In genomic region chrX:1879606-1880110, dm6 we compare ENCODE assay signal across 1 fruit fly cellular context.
A peak's percentile ranks its signal among the peaks of the same experiment; 100 is the strongest.
TF ChIP-seq lines count a peak whose summit lies in the region.

Gene CG14818 (minus strand): TSS chrX:1879774.

TF ChIP-seq in whole organism, embryonic, 481 proteins besides CTCF, POLR2A, EP300 and RAD21 (continued from another document and continues in another):
- TF ChIP-seq CG34422 (GFP tag; IDR thresholded peaks at IDR 0.05; lab: Robert Waterston, UW) (peak; percentile 48; the same call in 1 of the 3 replicates), schlank (tag; optimal IDR thresholded peaks at IDR 0.05; lab: Kevin White, UChicago) (peak; percentile 42), al (GFP tag; IDR thresholded peaks at IDR 0.05; lab: Robert Waterston, UW) (peak; percentile 60; the same call in 1 of the 2 replicates), croc (GFP tag; conservative IDR thresholded peaks at IDR 0.05; lab: Robert Waterston, UW) (peak; percentile 29; the same call in 2 of the 3 replicates), Side (GFP tag; optimal IDR thresholded peaks at IDR 0.05; lab: Kevin White, UChicago) (peak; percentile 63), CG3065 (GFP tag; optimal IDR thresholded peaks at IDR 0.05; lab: Kevin White, UChicago) (no peak), CG10462 (GFP tag; optimal IDR thresholded peaks at IDR 0.05; lab: Kevin White, UChicago) (peak; percentile 14), Jarid2 (GFP tag; optimal IDR thresholded peaks at IDR 0.05; lab: Kevin White, UChicago) (no peak), so (GFP tag; IDR thresholded peaks at IDR 0.05; lab: Robert Waterston, UW) (0 out of 3 replicates have a peak, but pooled peaks have one; percentile 39), CG9817 (tag; optimal IDR thresholded peaks at IDR 0.05; lab: Kevin White, UChicago) (peak; percentile 78), Oli (tag; optimal IDR thresholded peaks at IDR 0.05; lab: Kevin White, UChicago) (peak; percentile 34), CG5953 (GFP tag; IDR thresholded peaks at IDR 0.05; lab: Robert Waterston, UW) (0 out of 2 replicates have a peak, but pooled peaks have one; percentile 31), odd (GFP tag; optimal IDR thresholded peaks at IDR 0.05; lab: Kevin White, UChicago) (no peak), org-1 (GFP tag; optimal IDR thresholded peaks at IDR 0.05; lab: Kevin White, UChicago) (no peak), CG13775 (GFP tag; optimal IDR thresholded peaks at IDR 0.05; lab: Kevin White, UChicago) (peak; percentile 57), zfh2 (GFP tag; optimal IDR thresholded peaks at IDR 0.05; lab: Kevin White, UChicago) (peak; percentile 72), ro (GFP tag; IDR thresholded peaks at IDR 0.05; lab: Robert Waterston, UW) (no peak), ind (GFP tag; optimal IDR thresholded peaks at IDR 0.05; lab: Kevin White, UChicago) (peak; percentile 62), BtbVII (GFP tag; optimal IDR thresholded peaks at IDR 0.05; lab: Kevin White, UChicago) (peak; percentile 25), onecut (GFP tag; IDR thresholded peaks at IDR 0.05; lab: Robert Waterston, UW) (no peak; the same call in 1 of the 2 replicates), Fer1 (GFP tag; optimal IDR thresholded peaks at IDR 0.05; lab: Kevin White, UChicago) (peak; percentile 31), gro (GFP tag; optimal IDR thresholded peaks at IDR 0.05; lab: Kevin White, UChicago) (peak; percentile 42), HLH3B (GFP tag; IDR thresholded peaks at IDR 0.05; lab: Robert Waterston, UW) (peak; percentile 66), Drgx (GFP tag; IDR thresholded peaks at IDR 0.05; lab: Robert Waterston, UW) (peak; percentile 43), Optix (GFP tag; IDR thresholded peaks at IDR 0.05; lab: Robert Waterston, UW) (peak; percentile 54; the same call in 2 of the 3 replicates), zfh1 (GFP tag; IDR thresholded peaks at IDR 0.05; lab: Robert Waterston, UW) (peak; percentile 77; the same call in 2 of the 3 replicates), gcm2 (GFP tag; optimal IDR thresholded peaks at IDR 0.05; lab: Kevin White, UChicago) (peak; percentile 6), Ssrp (tag; optimal IDR thresholded peaks at IDR 0.05; lab: Kevin White, UChicago) (peak; percentile 24), CG12744 (GFP tag; optimal IDR thresholded peaks at IDR 0.05; lab: Kevin White, UChicago) (no peak), dimm (GFP tag; IDR thresholded peaks at IDR 0.05; lab: Robert Waterston, UW) (no peak), jumu (GFP tag; optimal IDR thresholded peaks at IDR 0.05; lab: Kevin White, UChicago) (peak; percentile 54), CG14050 (GFP tag; IDR thresholded peaks at IDR 0.05; lab: Robert Waterston, UW) (no peak), disco-r (GFP tag; optimal IDR thresholded peaks at IDR 0.05; lab: Kevin White, UChicago) (peak; percentile 18), gt (GFP tag; IDR thresholded peaks at IDR 0.05; lab: Robert Waterston, UW) (no peak), Dip2 (GFP tag; IDR thresholded peaks at IDR 0.05; lab: Robert Waterston, UW) (no peak), wek (GFP tag; optimal IDR thresholded peaks at IDR 0.05; lab: Kevin White, UChicago) (peak; percentile 81), CG7357 (GFP tag; IDR thresholded peaks at IDR 0.05; lab: Robert Waterston, UW) (peak; percentile 64; the same call in 2 of the 3 replicates), slp2 (GFP tag; optimal IDR thresholded peaks at IDR 0.05; lab: Kevin White, UChicago) (peak; percentile 68), otp (GFP tag; IDR thresholded peaks at IDR 0.05; lab: Robert Waterston, UW) (peak; percentile 56; the same call in 1 of the 3 replicates), CG12071 (GFP tag; optimal IDR thresholded peaks at IDR 0.05; lab: Kevin White, UChicago) (peak; percentile 45), MTF-1 (GFP tag; optimal IDR thresholded peaks at IDR 0.05; lab: Kevin White, UChicago; ENCODE audit: borderline replicate concordance) (no peak), Kr (GFP tag; optimal IDR thresholded peaks at IDR 0.05; lab: Kevin White, UChicago) (no peak), maf-S (GFP tag; optimal IDR thresholded peaks at IDR 0.05; lab: Kevin White, UChicago) (peak; percentile 59), Hr3 (GFP tag; optimal IDR thresholded peaks at IDR 0.05; lab: Kevin White, UChicago) (peak; percentile 20), CG14710 (tag; optimal IDR thresholded peaks at IDR 0.05; lab: Kevin White, UChicago) (peak; percentile 43), CG10274 (GFP tag; optimal IDR thresholded peaks at IDR 0.05; lab: Kevin White, UChicago) (no peak), prd (optimal IDR thresholded peaks at IDR 0.05; lab: Kevin White, UChicago) (no peak), prd (GFP tag; IDR thresholded peaks at IDR 0.05; lab: Robert Waterston, UW) (peak; percentile 73; the same call in 2 of the 3 replicates), ash1 (GFP tag; optimal IDR thresholded peaks at IDR 0.05; lab: Kevin White, UChicago) (no peak), Poxn (GFP tag; IDR thresholded peaks at IDR 0.05; lab: Robert Waterston, UW) (no peak), CG3995 (GFP tag; optimal IDR thresholded peaks at IDR 0.05; lab: Kevin White, UChicago) (peak; percentile 63), mirr (GFP tag; optimal IDR thresholded peaks at IDR 0.05; lab: Kevin White, UChicago) (peak; percentile 21), CG6765 (GFP tag; optimal IDR thresholded peaks at IDR 0.05; lab: Kevin White, UChicago) (no peak), sima (GFP tag; optimal IDR thresholded peaks at IDR 0.05; lab: Kevin White, UChicago) (no peak), CG3847 (GFP tag; IDR thresholded peaks at IDR 0.05; lab: Robert Waterston, UW) (peak; percentile 58), MESR4 (GFP tag; optimal IDR thresholded peaks at IDR 0.05; lab: Kevin White, UChicago) (no peak), shn (GFP tag; optimal IDR thresholded peaks at IDR 0.05; lab: Kevin White, UChicago) (peak; percentile 62), CG13894 (tag; optimal IDR thresholded peaks at IDR 0.05; lab: Kevin White, UChicago) (peak; percentile 63), H2.0 (GFP tag; IDR thresholded peaks at IDR 0.05; lab: Robert Waterston, UW) (peak; percentile 44; the same call in 1 of the 2 replicates), CG6175 (GFP tag; IDR thresholded peaks at IDR 0.05; lab: Robert Waterston, UW) (no peak), eve (GFP tag; optimal IDR thresholded peaks at IDR 0.05; lab: Kevin White, UChicago) (peak in 1 of 2 experiments; percentile 13), CG7839 (tag; optimal IDR thresholded peaks at IDR 0.05; lab: Kevin White, UChicago) (peak; percentile 66), Antp (GFP tag; optimal IDR thresholded peaks at IDR 0.05; lab: Kevin White, UChicago) (peak; percentile 76), NC2α (GFP tag; optimal IDR thresholded peaks at IDR 0.05; lab: Kevin White, UChicago) (no peak), Pdp1 (GFP tag; optimal IDR thresholded peaks at IDR 0.05; lab: Kevin White, UChicago) (peak; percentile 36 to 63), pho (GFP tag; optimal IDR thresholded peaks at IDR 0.05; lab: Kevin White, UChicago) (peak; percentile 41), CG17829 (tag; optimal IDR thresholded peaks at IDR 0.05; lab: Kevin White, UChicago) (peak; percentile 31), pfk (GFP tag; optimal IDR thresholded peaks at IDR 0.05; lab: Kevin White, UChicago) (no peak), toy (GFP tag; IDR thresholded peaks at IDR 0.05; lab: Robert Waterston, UW) (no peak), Ets97D (GFP tag; optimal IDR thresholded peaks at IDR 0.05; lab: Kevin White, UChicago) (peak; percentile 51), Doc2 (GFP tag; IDR thresholded peaks at IDR 0.05; lab: Robert Waterston, UW) (no peak), YL-1 (GFP tag; optimal IDR thresholded peaks at IDR 0.05; lab: Kevin White, UChicago) (peak; percentile 44), CG31224 (GFP tag; IDR thresholded peaks at IDR 0.05; lab: Robert Waterston, UW) (no peak), Dad (GFP tag; optimal IDR thresholded peaks at IDR 0.05; lab: Kevin White, UChicago) (no peak), Fer3 (tag; optimal IDR thresholded peaks at IDR 0.05; lab: Kevin White, UChicago) (peak; percentile 70), danr (GFP tag; IDR thresholded peaks at IDR 0.05; lab: Robert Waterston, UW) (peak; percentile 38; the same call in 1 of the 2 replicates), ab (GFP tag; optimal IDR thresholded peaks at IDR 0.05; lab: Kevin White, UChicago) (peak; percentile 53), CG2202 (tag; optimal IDR thresholded peaks at IDR 0.05; lab: Kevin White, UChicago) (no peak), CG10979 (tag; optimal IDR thresholded peaks at IDR 0.05; lab: Kevin White, UChicago) (peak; percentile 37), Usf (GFP tag; optimal IDR thresholded peaks at IDR 0.05; lab: Kevin White, UChicago) (peak; percentile 9), CG3281 (GFP tag; optimal IDR thresholded peaks at IDR 0.05; lab: Kevin White, UChicago) (peak; percentile 55), Myb (GFP tag; optimal IDR thresholded peaks at IDR 0.05; lab: Kevin White, UChicago) (peak; percentile 47), CG10959 (GFP tag; IDR thresholded peaks at IDR 0.05; lab: Robert Waterston, UW) (peak; percentile 33; the same call in 1 of the 2 replicates), pan (optimal IDR thresholded peaks at IDR 0.05; lab: Kevin White, UChicago) (no peak), pan (GFP tag; optimal IDR thresholded peaks at IDR 0.05 in 1 of 2, IDR thresholded peaks at IDR 0.05 in 1 of 2) (peak in 1 of 2 experiments; percentile 73), sens (GFP tag; lab: Kevin White, UChicago) (peak; percentile 88), CG7745 (tag; optimal IDR thresholded peaks at IDR 0.05; lab: Kevin White, UChicago) (no peak), CG3726 (GFP tag; IDR thresholded peaks at IDR 0.05; lab: Robert Waterston, UW) (no peak), HLHmδ (GFP tag; optimal IDR thresholded peaks at IDR 0.05; lab: Kevin White, UChicago) (no peak), CG11723 (GFP tag; optimal IDR thresholded peaks at IDR 0.05; lab: Kevin White, UChicago) (no peak), CG18262 (tag; optimal IDR thresholded peaks at IDR 0.05; lab: Kevin White, UChicago) (peak; percentile 19), Rfx (GFP tag; IDR thresholded peaks at IDR 0.05; lab: Robert Waterston, UW) (peak; percentile 82), Gug (GFP tag; IDR thresholded peaks at IDR 0.05; lab: Robert Waterston, UW) (peak; percentile 67; the same call in 3 of the 4 replicates), p53 (GFP tag; optimal IDR thresholded peaks at IDR 0.05; lab: Kevin White, UChicago) (no peak), ewg (GFP tag; optimal IDR thresholded peaks at IDR 0.05; lab: Kevin White, UChicago) (peak; percentile 2), Dip3 (GFP tag; optimal IDR thresholded peaks at IDR 0.05; lab: Kevin White, UChicago) (peak; percentile 47), slou (GFP tag; optimal IDR thresholded peaks at IDR 0.05; lab: Kevin White, UChicago) (no peak), nerfin-2 (GFP tag; IDR thresholded peaks at IDR 0.05; lab: Robert Waterston, UW; ENCODE audit: partially characterized antibody) (peak; percentile 55), chinmo (GFP tag; IDR thresholded peaks at IDR 0.05; lab: Robert Waterston, UW; ENCODE audit: partially characterized antibody) (peak; percentile 71; the same call in 1 of the 4 replicates), lov (optimal IDR thresholded peaks at IDR 0.05; lab: Kevin White, UChicago) (no peak), lov (GFP tag; IDR thresholded peaks at IDR 0.05; lab: Robert Waterston, UW) (no peak), Camta (GFP tag; optimal IDR thresholded peaks at IDR 0.05; lab: Kevin White, UChicago) (peak; percentile 64), zen2 (GFP tag; IDR thresholded peaks at IDR 0.05; lab: Robert Waterston, UW; ENCODE audit: partially characterized antibody) (peak; percentile 89), sisA (GFP tag; IDR thresholded peaks at IDR 0.05; lab: Robert Waterston, UW) (peak; percentile 52), CG18476 (GFP tag; optimal IDR thresholded peaks at IDR 0.05; lab: Kevin White, UChicago) (no peak), yki (optimal IDR thresholded peaks at IDR 0.05; lab: Kevin White, UChicago) (no peak), Deaf1 (tag; optimal IDR thresholded peaks at IDR 0.05; lab: Kevin White, UChicago) (no peak), Asciz (GFP tag; optimal IDR thresholded peaks at IDR 0.05; lab: Kevin White, UChicago) (no peak), mld (GFP tag; IDR thresholded peaks at IDR 0.05; lab: Robert Waterston, UW; ENCODE audit: partially characterized antibody) (peak; percentile 57; the same call in 1 of the 3 replicates), CG6654 (GFP tag; optimal IDR thresholded peaks at IDR 0.05; lab: Kevin White, UChicago) (peak; percentile 17), ham (GFP tag; IDR thresholded peaks at IDR 0.05; lab: Robert Waterston, UW) (no peak), ara (GFP tag; IDR thresholded peaks at IDR 0.05; lab: Robert Waterston, UW) (peak; percentile 29; the same call in 1 of the 2 replicates), Ptx1 (GFP tag; IDR thresholded peaks at IDR 0.05; lab: Robert Waterston, UW) (peak; percentile 78), dati (GFP tag; IDR thresholded peaks at IDR 0.05; lab: Robert Waterston, UW) (no peak), crol (GFP tag; IDR thresholded peaks at IDR 0.05; lab: Robert Waterston, UW) (no peak), BEAF-32 (GFP tag; optimal IDR thresholded peaks at IDR 0.05; lab: Kevin White, UChicago) (peak; percentile 83), CG3838 (GFP tag; optimal IDR thresholded peaks at IDR 0.05; lab: Kevin White, UChicago) (no peak), CG12769 (tag; optimal IDR thresholded peaks at IDR 0.05; lab: Kevin White, UChicago) (no peak), CG8388 (GFP tag; optimal IDR thresholded peaks at IDR 0.05; lab: Kevin White, UChicago) (peak; percentile 32), CG15514 (GFP tag; optimal IDR thresholded peaks at IDR 0.05; lab: Kevin White, UChicago) (peak; percentile 55), CG12236 (GFP tag; optimal IDR thresholded peaks at IDR 0.05; lab: Kevin White, UChicago) (peak; percentile 39), z (GFP tag; IDR thresholded peaks at IDR 0.05; lab: Robert Waterston, UW) (no peak), inv (GFP tag; IDR thresholded peaks at IDR 0.05; lab: Robert Waterston, UW; ENCODE audit: partially characterized antibody) (peak; percentile 81), cato (GFP tag; optimal IDR thresholded peaks at IDR 0.05; lab: Kevin White, UChicago; ENCODE audit: borderline replicate concordance) (peak; percentile 38), repo (GFP tag; optimal IDR thresholded peaks at IDR 0.05; lab: Kevin White, UChicago) (peak; percentile 52), CG4707 (GFP tag; optimal IDR thresholded peaks at IDR 0.05; lab: Kevin White, UChicago) (peak; percentile 30), her (GFP tag; optimal IDR thresholded peaks at IDR 0.05; lab: Kevin White, UChicago) (peak; percentile 36), Dek (tag; optimal IDR thresholded peaks at IDR 0.05; lab: Kevin White, UChicago) (peak; percentile 29), twi (tag; optimal IDR thresholded peaks at IDR 0.05; lab: Kevin White, UChicago) (no peak), ap (GFP tag; IDR thresholded peaks at IDR 0.05; lab: Robert Waterston, UW) (0 out of 2 replicates have a peak, but pooled peaks have one; percentile 9)
